Fruit fly (Drosophila melanogaster) whole organism: ENCODE measurements around the gene Ir68a.

Source experiments
- CG8478 ChIP-seq: fragments of >200 bp; optimal IDR thresholded peaks from 2 replicates; lab custom pipeline; 2018; ENCODE audit warnings: inconsistent platforms
- Dll ChIP-seq: fragments of >200 bp; optimal IDR thresholded peaks from 2 replicates; lab custom pipeline; 2017
- EcR ChIP-seq, 2 experiments: fragments of >200 bp; optimal IDR thresholded peaks; 2 replicates each; lab custom pipeline; 2017; ENCODE audit warnings: missing biosample characterization in 2 of 2, missing genetic modification characterization in 2 of 2, missing genetic modification reagents in 2 of 2
- pan ChIP-seq: fragments of >200 bp; optimal IDR thresholded peaks from 2 replicates; lab custom pipeline; 2017
- psq ChIP-seq: fragments of >200 bp; optimal IDR thresholded peaks from 2 replicates; lab custom pipeline; 2017
- usp ChIP-seq: fragments of >200 bp; optimal IDR thresholded peaks from 2 replicates; lab custom pipeline; 2017; ENCODE audit warnings: missing biosample characterization, missing genetic modification characterization, mixed read lengths

DNA sequence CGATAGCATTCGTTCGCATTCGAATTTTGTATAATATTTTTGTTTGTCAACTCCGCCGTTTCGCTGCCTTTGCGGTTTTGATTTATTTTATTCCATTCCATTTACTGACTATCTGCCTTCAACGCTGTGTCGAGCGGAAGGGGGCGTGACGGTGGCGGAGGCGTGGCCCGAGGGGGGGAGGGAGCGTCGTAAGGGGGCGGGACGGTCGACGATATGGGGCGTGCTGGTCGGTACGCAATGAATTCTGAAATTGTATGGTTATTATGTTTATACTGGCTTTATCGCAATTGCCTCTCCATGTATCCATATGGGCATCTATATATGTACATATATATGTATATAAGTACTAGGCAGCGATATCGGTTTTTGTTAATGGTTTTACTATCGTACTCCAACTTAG lies 52.1 kb downstream of the Ir68a start:
- TF ChIP-seq usp (GFP tag; lab: Kevin White, UChicago) (no peak), EcR (GFP tag; optimal IDR thresholded peaks at IDR 0.05; lab: Kevin White, UChicago) (no peak), psq (lab: Kevin White, UChicago) (no peak), pan (no peak), CG8478 (lab: Kevin White, UChicago) (no peak), Dll (lab: Kevin White, UChicago) (no peak)
